Fruit fly (Drosophila melanogaster) whole organism, adult: Measurements from ENCODE around the gene ctrip.

Experiments used
- CG11617 ChIP-seq: fragments of 200-800 bp; sonication (Bioruptor generic); optimal IDR thresholded peaks from 2 replicates; lab custom pipeline; 2017; ENCODE audit warnings: mild to moderate bottlenecking, missing biosample characterization, missing genetic modification reagents, missing genetic modification characterization
- CG12768 ChIP-seq: fragments of 200-800 bp; sonication (Bioruptor generic); optimal IDR thresholded peaks from 2 replicates; lab custom pipeline; 2017; ENCODE audit warnings: missing biosample characterization, missing genetic modification characterization, mild to moderate bottlenecking, moderate library complexity, missing genetic modification reagents
- CG1620 ChIP-seq: fragments of 200-800 bp; sonication (Bioruptor generic); optimal IDR thresholded peaks from 2 replicates; lab custom pipeline; 2016; ENCODE audit warnings: missing biosample characterization, missing genetic modification characterization
- CG5204 ChIP-seq: fragments of 200-800 bp; sonication (Bioruptor generic); optimal IDR thresholded peaks from 2 replicates; lab custom pipeline; 2016; ENCODE audit warnings: missing biosample characterization, missing genetic modification characterization
- CG7045 ChIP-seq: fragments of 200-800 bp; sonication (Bioruptor generic); optimal IDR thresholded peaks from 2 replicates; lab custom pipeline; 2017; ENCODE audit warnings: missing biosample characterization, mild to moderate bottlenecking, missing genetic modification characterization
- CG7101 ChIP-seq: fragments of 200-800 bp; sonication (Bioruptor generic); optimal IDR thresholded peaks from 2 replicates; lab custom pipeline; 2018; ENCODE audit warnings: missing biosample characterization, mild to moderate bottlenecking, missing genetic modification characterization, moderate library complexity
- Clk ChIP-seq: fragments of 200-800 bp; sonication (Bioruptor generic); optimal IDR thresholded peaks from 2 replicates; lab custom pipeline; 2017; ENCODE audit warnings: missing biosample characterization, missing genetic modification characterization
- Hr96 ChIP-seq: fragments of 200-800 bp; sonication (Bioruptor generic); optimal IDR thresholded peaks from 2 replicates; lab custom pipeline; 2016; ENCODE audit warnings: missing biosample characterization, missing genetic modification characterization
- Mnt ChIP-seq: fragments of 200-800 bp; sonication (Bioruptor generic); optimal IDR thresholded peaks from 2 replicates; lab custom pipeline; 2016; ENCODE audit warnings: missing biosample characterization, mild to moderate bottlenecking, missing genetic modification characterization
- cnc ChIP-seq, 2 experiments: fragments of >200 bp; optimal IDR thresholded peaks; 2 replicates each; lab custom pipeline; 2017
- kay ChIP-seq: fragments of 200-800 bp; sonication (Bioruptor generic); peaks from one replicate; lab custom pipeline; 2016; ENCODE audit warnings: missing biosample characterization, missing genetic modification characterization, borderline replicate concordance
- pad ChIP-seq: fragments of 200-800 bp; sonication (Bioruptor generic); optimal IDR thresholded peaks from 3 replicates; lab custom pipeline; 2017; ENCODE audit warnings: missing biosample characterization, missing genetic modification characterization, mild to moderate bottlenecking, moderate library complexity, missing genetic modification reagents
- tj ChIP-seq: fragments of 200-800 bp; sonication (Bioruptor generic); optimal IDR thresholded peaks from 3 replicates; lab custom pipeline; 2017; ENCODE audit warnings: missing biosample characterization, mild to moderate bottlenecking, missing genetic modification characterization, moderate library complexity

DNA sequence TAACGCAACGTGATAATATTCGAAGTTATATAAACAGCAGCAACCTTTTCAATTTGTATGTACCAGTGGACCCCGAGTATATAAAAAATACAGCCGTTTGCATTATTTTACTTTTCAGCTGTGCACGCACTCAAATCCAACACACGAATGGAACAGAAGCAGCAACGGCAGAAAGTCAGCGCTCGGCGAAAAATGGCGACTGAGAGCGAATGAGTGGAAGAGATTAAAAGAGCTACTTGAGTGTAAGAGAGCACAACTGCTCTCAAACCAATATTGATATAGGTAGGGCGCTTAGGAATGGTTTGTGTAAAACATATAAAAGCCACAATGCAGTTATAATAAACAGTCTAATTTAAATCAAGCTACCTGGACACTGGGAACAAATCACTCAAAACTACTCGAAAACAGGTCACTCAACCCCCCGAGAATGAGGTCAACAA, 5.6 kb downstream of the ctrip start:
- TF ChIP-seq CG11617 (GFP tag; lab: Kevin White, UChicago) (peak; percentile 60), pad (no peak), Hr96 (GFP tag; lab: Kevin White, UChicago) (peak; percentile 47), kay (GFP tag; lab: Kevin White, UChicago) (no peak), Mnt (GFP tag; lab: Kevin White, UChicago) (peak; percentile 48), CG1620 (GFP tag; lab: Kevin White, UChicago) (peak; percentile 43), Clk (GFP tag; lab: Kevin White, UChicago) (peak; percentile 5), CG5204 (GFP tag; lab: Kevin White, UChicago) (peak; percentile 46), cnc (optimal IDR thresholded peaks at IDR 0.05; lab: Kevin White, UChicago) (no peak), CG7045 (peak; percentile 41), CG7101 (tag; lab: Kevin White, UChicago) (peak; percentile 55), CG12768 (GFP tag; lab: Kevin White, UChicago) (peak; percentile 50), tj (GFP tag; lab: Kevin White, UChicago) (peak; percentile 84)
